Fruit fly (Drosophila melanogaster) whole organism, embryonic: ENCODE results near the gene Gr63a.

ENCODE experiments used
- ATbp ChIP-seq: fragments of 200-800 bp; sonication (Bioruptor generic); optimal IDR thresholded peaks from 2 replicates; lab custom pipeline; 2017; ENCODE audit warnings: missing biosample characterization, mild to moderate bottlenecking, missing genetic modification characterization, missing genetic modification reagents
- Awh ChIP-seq: fragments of 200-800 bp; sonication (Bioruptor generic); IDR thresholded peaks from 2 replicates; pipeline ENCODE4, ENCODE4 v1.3.6; 2022; ENCODE audit warnings: missing biosample characterization, missing genetic modification characterization
- BEAF-32 ChIP-seq: fragments of 200-800 bp; sonication (Bioruptor generic); optimal IDR thresholded peaks from 3 replicates; lab custom pipeline; 2017; ENCODE audit warnings: missing biosample characterization, missing genetic modification characterization, mild to moderate bottlenecking, moderate library complexity, missing genetic modification reagents
- Bdp1 ChIP-seq: fragments of 200-800 bp; sonication (Bioruptor generic); optimal IDR thresholded peaks from 3 replicates; lab custom pipeline; 2016; ENCODE audit warnings: missing biosample characterization, missing genetic modification characterization
- CG10267 ChIP-seq: fragments of 200-800 bp; sonication (Bioruptor generic); optimal IDR thresholded peaks from 2 replicates; lab custom pipeline; 2018; ENCODE audit warnings: missing biosample characterization, mild to moderate bottlenecking, missing genetic modification characterization, moderate library complexity
- CG10321 ChIP-seq: fragments of 200-800 bp; sonication (Bioruptor generic); IDR thresholded peaks from 2 replicates; pipeline ENCODE4 v1.3.6; 2022; ENCODE audit warnings: missing biosample characterization, missing genetic modification characterization
- CG10366 ChIP-seq: fragments of 200-800 bp; sonication (Bioruptor generic); IDR thresholded peaks from 2 replicates; pipeline ENCODE4 v1.3.6; 2022; ENCODE audit warnings: missing biosample characterization, missing genetic modification characterization
- CG11695 ChIP-seq: fragments of 200-800 bp; sonication (Bioruptor generic); IDR thresholded peaks from 3 replicates; pipeline ENCODE4 v1.3.6; 2022; ENCODE audit warnings: missing biosample characterization, missing genetic modification characterization
- CG11723 ChIP-seq: fragments of 200-800 bp; sonication (Bioruptor generic); optimal IDR thresholded peaks from 2 replicates; lab custom pipeline; 2017; ENCODE audit warnings: missing biosample characterization, mild to moderate bottlenecking, missing genetic modification characterization
- CG14050 ChIP-seq: fragments of 200-800 bp; sonication (Bioruptor generic); IDR thresholded peaks from 3 replicates; pipeline ENCODE4 v1.3.6; 2022; ENCODE audit warnings: missing biosample characterization, missing genetic modification characterization
- CG1603 ChIP-seq: fragments of 200-800 bp; sonication (Bioruptor generic); optimal IDR thresholded peaks from 2 replicates; lab custom pipeline; 2019; ENCODE audit warnings: missing biosample characterization, mild to moderate bottlenecking, missing genetic modification characterization, moderate library complexity
- CG1647 ChIP-seq: fragments of 200-800 bp; sonication (Bioruptor generic); optimal IDR thresholded peaks from 3 replicates; lab custom pipeline; 2016; ENCODE audit warnings: missing biosample characterization, missing genetic modification characterization
- CG16813 ChIP-seq: fragments of 200-800 bp; sonication (Bioruptor generic); IDR thresholded peaks from 3 replicates; pipeline ENCODE4 v1.3.6; 2022; ENCODE audit warnings: missing biosample characterization, missing genetic modification characterization; ENCODE audit not compliant: partially characterized antibody
- CG17361 ChIP-seq: fragments of 200-800 bp; sonication (Bioruptor generic); IDR thresholded peaks from 3 replicates; pipeline ENCODE4 v1.3.6; 2022; ENCODE audit warnings: missing biosample characterization, missing genetic modification characterization
- CG30020 ChIP-seq: fragments of 200-800 bp; optimal IDR thresholded peaks from 2 replicates; lab custom pipeline; 2019; ENCODE audit warnings: missing biosample characterization, mild to moderate bottlenecking, missing genetic modification characterization, moderate library complexity
- CG34422 ChIP-seq: fragments of 200-800 bp; sonication (Bioruptor generic); IDR thresholded peaks from 3 replicates; pipeline ENCODE4 v1.3.6; 2022; ENCODE audit warnings: missing biosample characterization, missing genetic modification characterization
- CG3726 ChIP-seq: fragments of 200-800 bp; sonication (Bioruptor generic); IDR thresholded peaks from 3 replicates; pipeline ENCODE4, ENCODE4 v1.3.6; 2022; ENCODE audit warnings: missing biosample characterization, missing genetic modification characterization
- CG6654 ChIP-seq: fragments of 200-800 bp; sonication (Bioruptor generic); optimal IDR thresholded peaks from 2 replicates; lab custom pipeline; 2017; ENCODE audit warnings: missing biosample characterization, mild to moderate bottlenecking, missing genetic modification characterization
- CG6791 ChIP-seq: fragments of 200-800 bp; sonication (Bioruptor generic); IDR thresholded peaks from 3 replicates; pipeline ENCODE4 v1.3.6; 2022; ENCODE audit warnings: missing biosample characterization, missing genetic modification characterization; ENCODE audit not compliant: partially characterized antibody
- CG9215 ChIP-seq: fragments of 200-800 bp; sonication (Bioruptor generic); IDR thresholded peaks from 2 replicates; pipeline ENCODE4 v1.3.6; 2022; ENCODE audit warnings: missing biosample characterization, missing genetic modification characterization
- CG9727 ChIP-seq: fragments of 200-800 bp; sonication (Bioruptor generic); optimal IDR thresholded peaks from 3 replicates; lab custom pipeline; 2017; ENCODE audit warnings: missing biosample characterization, mild to moderate bottlenecking, missing genetic modification characterization
- Dp ChIP-seq: fragments of 200-800 bp; sonication (Bioruptor generic); optimal IDR thresholded peaks from 2 replicates; lab custom pipeline; 2018; ENCODE audit warnings: missing biosample characterization, mild to moderate bottlenecking, missing genetic modification characterization, moderate library complexity
- E2f2 ChIP-seq: fragments of 200-800 bp; sonication (Bioruptor generic); IDR thresholded peaks from 2 replicates; pipeline ENCODE4 v1.3.6; 2022; ENCODE audit warnings: missing biosample characterization, missing genetic modification characterization
- Fer2 ChIP-seq: fragments of 200-800 bp; sonication (Bioruptor generic); optimal IDR thresholded peaks from 2 replicates; lab custom pipeline; 2018; ENCODE audit warnings: missing biosample characterization, mild to moderate bottlenecking, missing genetic modification characterization, moderate library complexity
- HHEX ChIP-seq: fragments of 200-800 bp; sonication (Bioruptor generic); optimal IDR thresholded peaks from 3 replicates; lab custom pipeline; 2017; ENCODE audit warnings: missing biosample characterization, mild to moderate bottlenecking, missing genetic modification characterization, missing genetic modification reagents
- Hr78 ChIP-seq, 2 experiments: fragments of 200-800 bp in 1 of 2; fragments of >200 bp in 1 of 2; sonication (Bioruptor generic) in 1 of 2; optimal IDR thresholded peaks; 2 replicates each; lab custom pipeline; 2017 to 2019; ENCODE audit warnings: missing biosample characterization in 2 of 2, missing genetic modification characterization in 2 of 2, mild to moderate bottlenecking in 1 of 2, moderate library complexity in 1 of 2
- Poxn ChIP-seq: fragments of 200-800 bp; sonication (Bioruptor generic); IDR thresholded peaks from 2 replicates; pipeline ENCODE4 v1.3.6; 2022; ENCODE audit warnings: missing biosample characterization, missing genetic modification characterization
- Ptx1 ChIP-seq: fragments of 200-800 bp; sonication (Bioruptor generic); IDR thresholded peaks from 2 replicates; pipeline ENCODE4 v1.3.6; 2022; ENCODE audit warnings: missing biosample characterization, missing genetic modification characterization
- abd-A ChIP-seq: fragments of 200-800 bp; sonication (Bioruptor generic); optimal IDR thresholded peaks from 3 replicates; lab custom pipeline; 2019; ENCODE audit warnings: missing biosample characterization, mild to moderate bottlenecking, missing genetic modification characterization, moderate library complexity
- amos ChIP-seq: fragments of 200-800 bp; sonication (Bioruptor generic); IDR thresholded peaks from 2 replicates; pipeline ENCODE4 v1.3.6; 2022; ENCODE audit warnings: missing biosample characterization, missing genetic modification characterization; ENCODE audit not compliant: partially characterized antibody
- aop ChIP-seq: fragments of 200-800 bp; sonication (Bioruptor generic); IDR thresholded peaks from 2 replicates; pipeline ENCODE4 v1.3.6; 2022; ENCODE audit warnings: missing biosample characterization, missing genetic modification characterization
- bbx ChIP-seq: fragments of 200-800 bp; sonication (Bioruptor generic); IDR thresholded peaks from 2 replicates; pipeline ENCODE4 v1.3.6; 2022; ENCODE audit warnings: missing biosample characterization, missing genetic modification characterization; ENCODE audit not compliant: partially characterized antibody
- bcd ChIP-seq: fragments of 200-800 bp; sonication (Bioruptor generic); optimal IDR thresholded peaks from 2 replicates; lab custom pipeline; 2017; ENCODE audit warnings: missing biosample characterization, mild to moderate bottlenecking, missing genetic modification characterization
- bigmax ChIP-seq: fragments of 200-800 bp; sonication (Bioruptor generic); optimal IDR thresholded peaks from 2 replicates; lab custom pipeline; 2018; ENCODE audit warnings: missing biosample characterization, mild to moderate bottlenecking, missing genetic modification characterization
- cas ChIP-seq: fragments of 200-800 bp; sonication (Bioruptor generic); IDR thresholded peaks from 2 replicates; pipeline ENCODE4 v1.3.6; 2022; ENCODE audit warnings: missing biosample characterization, missing genetic modification characterization
- dm ChIP-seq: fragments of 200-800 bp; sonication (Bioruptor generic); optimal IDR thresholded peaks from 3 replicates; lab custom pipeline; 2016; ENCODE audit warnings: missing biosample characterization, missing genetic modification characterization
- grn ChIP-seq: fragments of 200-800 bp; sonication (Bioruptor generic); optimal IDR thresholded peaks from 3 replicates; lab custom pipeline; 2017; ENCODE audit warnings: missing biosample characterization, missing genetic modification characterization
- h ChIP-seq: fragments of >200 bp; optimal IDR thresholded peaks from 2 replicates; lab custom pipeline; 2017
- her ChIP-seq: fragments of 200-800 bp; sonication (Bioruptor generic); optimal IDR thresholded peaks from 2 replicates; lab custom pipeline; 2016; ENCODE audit warnings: missing biosample characterization, missing genetic modification characterization
- maf-S ChIP-seq: fragments of 200-800 bp; sonication (Bioruptor generic); optimal IDR thresholded peaks from 2 replicates; lab custom pipeline; 2016; ENCODE audit warnings: missing biosample characterization, missing genetic modification characterization
- mirr ChIP-seq: fragments of 200-800 bp; sonication (Bioruptor generic); optimal IDR thresholded peaks from 3 replicates; lab custom pipeline; 2018; ENCODE audit warnings: missing biosample characterization, mild to moderate bottlenecking, missing genetic modification characterization
- onecut ChIP-seq: fragments of 200-800 bp; sonication (Bioruptor generic); IDR thresholded peaks from 2 replicates; pipeline ENCODE4 v1.3.6; 2022; ENCODE audit warnings: missing biosample characterization, missing genetic modification characterization
- pita ChIP-seq: fragments of 200-800 bp; sonication (Bioruptor generic); optimal IDR thresholded peaks from 2 replicates; lab custom pipeline; 2017; ENCODE audit warnings: missing biosample characterization, mild to moderate bottlenecking, missing genetic modification characterization
- pnt ChIP-seq: fragments of 200-800 bp; sonication (Bioruptor generic); optimal IDR thresholded peaks from 3 replicates; lab custom pipeline; 2016; ENCODE audit warnings: missing biosample characterization, missing genetic modification characterization
- scrt ChIP-seq: fragments of 200-800 bp; sonication (Bioruptor generic); optimal IDR thresholded peaks from 2 replicates; lab custom pipeline; 2018; ENCODE audit warnings: missing biosample characterization, mild to moderate bottlenecking, missing genetic modification characterization, moderate library complexity
- sens ChIP-seq: fragments of 200-800 bp; sonication (Bioruptor generic); peaks from one replicate; lab custom pipeline; 2016; ENCODE audit warnings: missing biosample characterization, missing genetic modification characterization
- sisA ChIP-seq: fragments of 200-800 bp; sonication (Bioruptor generic); IDR thresholded peaks from 2 replicates; pipeline ENCODE4 v1.3.6; 2022; ENCODE audit warnings: missing biosample characterization, missing genetic modification characterization
- sug ChIP-seq: fragments of 200-800 bp; optimal IDR thresholded peaks from 2 replicates; lab custom pipeline; 2019; ENCODE audit warnings: missing biosample characterization, mild to moderate bottlenecking, missing genetic modification characterization, moderate library complexity
- toy ChIP-seq: fragments of 200-800 bp; sonication (Bioruptor generic); IDR thresholded peaks from 2 replicates; pipeline ENCODE4 v1.3.6; 2022; ENCODE audit warnings: missing biosample characterization, missing genetic modification characterization
- twi ChIP-seq: fragments of 200-800 bp; optimal IDR thresholded peaks from 2 replicates; lab custom pipeline; 2019; ENCODE audit warnings: missing biosample characterization, mild to moderate bottlenecking, missing genetic modification characterization, moderate library complexity
- wdn ChIP-seq: fragments of 200-800 bp; sonication (Bioruptor generic); IDR thresholded peaks from 2 replicates; pipeline ENCODE4 v1.3.6; 2022; ENCODE audit warnings: missing biosample characterization, missing genetic modification characterization
- yki ChIP-seq: fragments of >200 bp; optimal IDR thresholded peaks from 3 replicates; lab custom pipeline; 2018
- z ChIP-seq: fragments of 200-800 bp; sonication (Bioruptor generic); IDR thresholded peaks from 3 replicates; pipeline ENCODE4 v1.3.6; 2022; ENCODE audit warnings: missing biosample characterization, missing genetic modification characterization

Gene Gr63a

DNA sequence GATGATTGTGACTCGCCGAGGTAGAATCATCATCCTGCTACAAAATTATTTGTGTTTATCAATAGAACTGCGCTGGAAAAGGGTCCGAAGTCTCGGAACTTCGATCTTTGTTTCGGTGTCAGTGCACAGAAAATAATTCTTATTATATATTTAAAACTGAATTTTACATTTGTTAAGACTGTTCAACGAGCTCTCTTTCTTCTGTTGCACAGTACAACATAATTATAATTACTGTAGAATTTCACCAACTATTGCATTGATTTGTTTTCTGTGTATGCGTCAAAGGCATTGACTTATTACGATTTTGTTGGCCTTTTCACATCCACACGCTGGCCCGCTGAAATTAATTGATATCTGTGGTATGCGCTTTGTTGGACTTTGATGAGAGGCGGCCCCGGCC is 32.9 kb downstream of the Gr63a start (continued):
- TF ChIP-seq scrt (GFP tag; lab: Kevin White, UChicago) (no peak), ATbp (no peak), Fer2 (tag; lab: Kevin White, UChicago) (no peak), wdn (GFP tag; lab: Robert Waterston, UW) (no peak), CG9215 (GFP tag; lab: Robert Waterston, UW) (no peak), Awh (GFP tag; lab: Robert Waterston, UW) (peak; percentile 39; the same call in 1 of the 2 replicates), maf-S (GFP tag; lab: Kevin White, UChicago) (no peak), CG1603 (peak; percentile 10), Hr78 (GFP tag; optimal IDR thresholded peaks at IDR 0.05; lab: Kevin White, UChicago) (no peak), CG11723 (GFP tag; lab: Kevin White, UChicago) (no peak), CG9727 (GFP tag; lab: Kevin White, UChicago) (peak; percentile 38), CG10366 (GFP tag; lab: Robert Waterston, UW) (no peak), CG6654 (GFP tag; lab: Kevin White, UChicago) (no peak), bigmax (GFP tag; lab: Kevin White, UChicago) (no peak), z (GFP tag; lab: Robert Waterston, UW) (no peak), CG3726 (GFP tag; lab: Robert Waterston, UW) (no peak), CG1647 (no peak), mirr (GFP tag; lab: Kevin White, UChicago) (no peak), BEAF-32 (GFP tag; lab: Kevin White, UChicago) (no peak), amos (no peak), bbx (GFP tag; lab: Robert Waterston, UW) (no peak), onecut (GFP tag; lab: Robert Waterston, UW) (no peak), aop (GFP tag; lab: Robert Waterston, UW) (no peak), sens (peak; percentile 63), pita (GFP tag; lab: Kevin White, UChicago) (no peak), sug (tag; lab: Kevin White, UChicago) (no peak), sisA (0 out of 2 replicates have a peak, but pooled peaks have one; percentile 28), Bdp1 (GFP tag; lab: Kevin White, UChicago) (no peak), twi (tag; lab: Kevin White, UChicago) (no peak), grn (no peak), h (no peak), Ptx1 (GFP tag; lab: Robert Waterston, UW) (no peak), CG16813 (GFP tag; lab: Robert Waterston, UW) (no peak), CG17361 (GFP tag; lab: Robert Waterston, UW) (no peak), toy (GFP tag; lab: Robert Waterston, UW) (no peak), CG6791 (no peak), E2f2 (no peak), CG30020 (no peak), CG34422 (GFP tag; lab: Robert Waterston, UW) (no peak), Dp (GFP tag; lab: Kevin White, UChicago) (no peak), yki (lab: Kevin White, UChicago) (no peak), CG10321 (GFP tag; lab: Robert Waterston, UW) (no peak), abd-A (tag; lab: Kevin White, UChicago) (no peak), CG10267 (tag; lab: Kevin White, UChicago) (peak; percentile 16), CG11695 (no peak), her (GFP tag; lab: Kevin White, UChicago) (no peak), cas (GFP tag; lab: Robert Waterston, UW) (no peak), dm (GFP tag; lab: Kevin White, UChicago) (no peak), HHEX (GFP tag; lab: Kevin White, UChicago) (no peak), Poxn (GFP tag; lab: Robert Waterston, UW) (no peak), bcd (no peak), pnt (GFP tag; lab: Kevin White, UChicago) (no peak), CG14050 (GFP tag; lab: Robert Waterston, UW) (no peak)
